Worm (Caenorhabditis elegans) whole organism, young adult: ENCODE measurements around the gene R01B10.3.

Experiments used
- F39B2.1 ChIP-seq: fragments of 200-800 bp; sonication (Bioruptor generic); IDR thresholded peaks from 2 replicates; pipeline ENCODE4 v1.3.6; 2022; ENCODE audit warnings: missing genetic modification reagents, missing genetic modification characterization, missing compliant biosample characterization
- F57C9.4 ChIP-seq: sonication (generic microtip); optimal IDR thresholded peaks from 2 replicates; lab custom pipeline; 2017; ENCODE audit warnings: mild to moderate bottlenecking, missing genetic modification characterization, missing compliant biosample characterization
- K11D2.4 ChIP-seq: fragments of 200-800 bp; sonication (Bioruptor generic); IDR thresholded peaks from 2 replicates; pipeline ENCODE4 v1.3.6; 2022; ENCODE audit warnings: missing genetic modification reagents, missing genetic modification characterization, missing compliant biosample characterization
- K12H6.12 ChIP-seq: fragments of 200-800 bp; sonication (Bioruptor generic); optimal IDR thresholded peaks from 2 replicates; lab custom pipeline; 2018; ENCODE audit warnings: mild to moderate bottlenecking, missing genetic modification characterization, missing compliant biosample characterization
- Y53F4B.3 ChIP-seq: fragments of 200-800 bp; sonication (Bioruptor generic); IDR thresholded peaks from 2 replicates; pipeline ENCODE4 v1.3.6; 2022; ENCODE audit warnings: missing genetic modification reagents, missing genetic modification characterization, missing compliant biosample characterization
- Y79H2A.3 ChIP-seq: fragments of 200-800 bp; sonication (Bioruptor generic); conservative IDR thresholded peaks from 2 replicates; pipeline ENCODE4 v1.3.6; 2022; ENCODE audit warnings: missing genetic modification reagents, missing genetic modification characterization, missing compliant biosample characterization
- Y95B8A.8 ChIP-seq: fragments of 200-800 bp; sonication (Bioruptor generic); IDR thresholded peaks from 2 replicates; pipeline ENCODE4 v1.3.6; 2022; ENCODE audit warnings: missing genetic modification reagents, missing genetic modification characterization, missing compliant biosample characterization
- ZK185.1 ChIP-seq: sonication (generic microtip); optimal IDR thresholded peaks from 2 replicates; lab custom pipeline; 2016; ENCODE audit warnings: mild to moderate bottlenecking, missing genetic modification characterization, missing compliant biosample characterization; ENCODE audit not compliant: poor library complexity, severe bottlenecking
- aptf-3 ChIP-seq: fragments of 200-800 bp; sonication (Bioruptor generic); IDR thresholded peaks from 2 replicates; pipeline ENCODE4 v1.3.6; 2022; ENCODE audit warnings: missing genetic modification characterization, missing compliant biosample characterization
- attf-6 ChIP-seq: fragments of 200-800 bp; sonication (Bioruptor generic); IDR thresholded peaks from 2 replicates; pipeline ENCODE4 v1.3.6; 2022; ENCODE audit warnings: missing genetic modification reagents, missing genetic modification characterization, missing compliant biosample characterization
- ceh-100 ChIP-seq: fragments of 200-800 bp; sonication (Bioruptor generic); IDR thresholded peaks from 2 replicates; pipeline ENCODE4 v1.3.6; 2022; ENCODE audit warnings: missing genetic modification reagents, missing genetic modification characterization, missing compliant biosample characterization
- ceh-79 ChIP-seq: sonication (generic microtip); optimal IDR thresholded peaks from 2 replicates; lab custom pipeline; 2017; ENCODE audit warnings: mild to moderate bottlenecking, missing genetic modification characterization, missing compliant biosample characterization
- efl-1 ChIP-seq: fragments of 150-350 bp; optimal IDR thresholded peaks from 2 replicates; lab custom pipeline; 2014; ENCODE audit warnings: missing biosample characterization, missing genetic modification reagents, missing genetic modification characterization
- ekl-4 ChIP-seq: fragments of 200-800 bp; sonication (Bioruptor generic); IDR thresholded peaks from 2 replicates; pipeline ENCODE4 v1.3.6; 2022; ENCODE audit warnings: missing genetic modification reagents, missing genetic modification characterization, missing compliant biosample characterization
- ets-4 ChIP-seq: fragments of 200-800 bp; sonication (Bioruptor generic); optimal IDR thresholded peaks from 2 replicates; lab custom pipeline; 2018; ENCODE audit warnings: mild to moderate bottlenecking, missing genetic modification characterization, missing compliant biosample characterization
- hlh-12 ChIP-seq: sonication (generic microtip); optimal IDR thresholded peaks from 2 replicates; lab custom pipeline; 2016; ENCODE audit warnings: missing genetic modification characterization, missing compliant biosample characterization
- let-607 ChIP-seq, 2 experiments: fragments of 200-800 bp in 1 of 2; sonication (Bioruptor generic) in 1 of 2; sonication (generic microtip) in 1 of 2; optimal IDR thresholded peaks; 2 replicates each; lab custom pipeline; 2016 to 2018; ENCODE audit warnings: mild to moderate bottlenecking in 2 of 2, missing compliant biosample characterization in 2 of 2, missing genetic modification characterization in 2 of 2, moderate library complexity in 2 of 2, missing genotype in 1 of 2
- lir-1 ChIP-seq: fragments of 200-800 bp; sonication (Bioruptor generic); conservative IDR thresholded peaks from 2 replicates; pipeline ENCODE4 v1.3.6; 2022; ENCODE audit warnings: missing genetic modification reagents, missing genetic modification characterization, missing compliant biosample characterization
- lsl-1 ChIP-seq: fragments of 200-800 bp; sonication (Bioruptor generic); optimal IDR thresholded peaks from 2 replicates; lab custom pipeline; 2018; ENCODE audit warnings: mild to moderate bottlenecking, missing genetic modification characterization, moderate library complexity, missing compliant biosample characterization
- madf-10 ChIP-seq: sonication (generic microtip); optimal IDR thresholded peaks from 2 replicates; lab custom pipeline; 2016; ENCODE audit warnings: mild to moderate bottlenecking, missing genetic modification characterization, missing compliant biosample characterization
- nhr-120 ChIP-seq: fragments of 200-800 bp; sonication (Bioruptor generic); IDR thresholded peaks from 2 replicates; pipeline ENCODE4 v1.3.6; 2022; ENCODE audit warnings: missing genetic modification characterization, missing compliant biosample characterization
- nhr-179 ChIP-seq: sonication (generic microtip); optimal IDR thresholded peaks from 2 replicates; lab custom pipeline; 2016; ENCODE audit warnings: mild to moderate bottlenecking, missing genetic modification characterization, missing compliant biosample characterization
- nhr-80 ChIP-seq: sonication (generic microtip); optimal IDR thresholded peaks from 2 replicates; lab custom pipeline; 2016; ENCODE audit warnings: missing genetic modification characterization, missing compliant biosample characterization
- pbrm-1 ChIP-seq: fragments of 200-800 bp; sonication (Bioruptor generic); IDR thresholded peaks from 2 replicates; pipeline ENCODE4 v1.3.6; 2022; ENCODE audit warnings: missing genetic modification reagents, missing genetic modification characterization, missing compliant biosample characterization
- rpc-1 ChIP-seq, 2 experiments: fragments of 150-350 bp in 1 of 2; sonication (generic microtip) in 1 of 2; optimal IDR thresholded peaks; 2 replicates each; lab custom pipeline; 2014 to 2018; ENCODE audit warnings: missing biosample characterization in 1 of 2, missing genetic modification characterization in 1 of 2, missing genetic modification reagents in 1 of 2, missing genotype in 1 of 2
- snpc-1.1 ChIP-seq: sonication (generic microtip); optimal IDR thresholded peaks from 2 replicates; lab custom pipeline; 2017; ENCODE audit warnings: missing genetic modification characterization, mild to moderate bottlenecking, missing compliant biosample characterization, antibody characterized with exemption, moderate library complexity, missing genotype, missing genetic modification reagents; ENCODE audit not compliant: insufficient read depth
- unc-130 ChIP-seq: sonication (generic microtip); optimal IDR thresholded peaks from 2 replicates; lab custom pipeline; 2016; ENCODE audit warnings: missing genetic modification reagents, missing genetic modification characterization, missing compliant biosample characterization
- ztf-18 ChIP-seq: sonication (generic microtip); optimal IDR thresholded peaks from 2 replicates; lab custom pipeline; 2016; ENCODE audit warnings: missing genotype, mild to moderate bottlenecking, missing genetic modification characterization, missing compliant biosample characterization
- ztf-25 ChIP-seq: fragments of 200-800 bp; sonication (Bioruptor generic); IDR thresholded peaks from 2 replicates; pipeline ENCODE4 v1.3.6; 2022; ENCODE audit warnings: missing genetic modification reagents, missing genetic modification characterization, missing compliant biosample characterization
- ztf-28 ChIP-seq: fragments of 200-800 bp; sonication (Bioruptor generic); IDR thresholded peaks from 2 replicates; pipeline ENCODE4 v1.3.6; 2022; ENCODE audit warnings: missing genetic modification reagents, missing genetic modification characterization, missing compliant biosample characterization

R01B10.3 gene

ce11 chrV:6053188-6053687, 8.3 kb upstream of the R01B10.3 start, which contains the start of gene seip-1 (continued):
- TF ChIP-seq rpc-1 (optimal IDR thresholded peaks at IDR 0.05; lab: Kevin White, UChicago): no peak
- no peak for TF ChIP-seq rpc-1 (tag; optimal IDR thresholded peaks at IDR 0.05; lab: Kevin White, UChicago)
- peak; percentile 36 for TF ChIP-seq K12H6.12 (tag; lab: Kevin White, UChicago)
- TF ChIP-seq lir-1 (GFP tag; lab: Robert Waterston, UW): 0 out of 2 replicates have a peak, but pooled peaks have one; percentile 16
- peak; percentile 24 for TF ChIP-seq madf-10
- no peak for TF ChIP-seq nhr-179
- TF ChIP-seq pbrm-1 (GFP tag; lab: Robert Waterston, UW): peak; percentile 55; the same call in 1 of the 2 replicates
- 0 out of 2 replicates have a peak, but pooled peaks have one; percentile 33 for TF ChIP-seq ekl-4 (GFP tag; lab: Robert Waterston, UW)
- TF ChIP-seq attf-6: no peak
- TF ChIP-seq K11D2.4 (GFP tag; lab: Robert Waterston, UW): peak; percentile 61; the same call in 1 of the 2 replicates
- peak; percentile 37 for TF ChIP-seq lsl-1 (GFP tag; lab: Kevin White, UChicago)
- peak; percentile 94 for TF ChIP-seq nhr-80
- TF ChIP-seq aptf-3: no peak
- TF ChIP-seq Y53F4B.3: no peak
- TF ChIP-seq efl-1: peak; percentile 48
- peak; percentile 36 for TF ChIP-seq ztf-18
- TF ChIP-seq ZK185.1 (tag; lab: Kevin White, UChicago): peak; percentile 38
- no peak for TF ChIP-seq snpc-1.1 (tag; lab: Kevin White, UChicago)
- TF ChIP-seq, all 124 proteins: peak for 23

ce11 chrV:6051159-6051558, 6.2 kb upstream of the R01B10.3 start, which contains the start of gene jamp-1:
Gene jamp-1, minus strand, starts transcription at chrV:6051259.
- TF ChIP-seq Y79H2A.3 (no peak), nhr-120 (GFP tag; lab: Robert Waterston, UW) (no peak), ztf-28 (GFP tag; lab: Robert Waterston, UW) (no peak), ets-4 (no peak), ceh-100 (GFP tag; lab: Robert Waterston, UW) (no peak), F39B2.1 (no peak), F57C9.4 (no peak), unc-130 (GFP tag; lab: Kevin White, UChicago) (no peak)
- TF ChIP-seq, all 124 proteins: peak for 0

ce11 chrV:6047818-6048217, 2.9 kb upstream of the R01B10.3 start, which contains the start of gene pgap-3:
Gene pgap-3, minus strand, starts transcription at chrV:6047918.
- TF ChIP-seq Y95B8A.8 (GFP tag; lab: Robert Waterston, UW) (no peak), ceh-79 (tag; lab: Kevin White, UChicago) (no peak), ztf-18 (no peak), ztf-25 (GFP tag; lab: Robert Waterston, UW) (no peak), hlh-12 (tag; lab: Kevin White, UChicago) (no peak)
- TF ChIP-seq, all 124 proteins: peak for 0

- TF ChIP-seq let-607 (tag; optimal IDR thresholded peaks at IDR 0.05; lab: Kevin White, UChicago) (no peak), nhr-80 (peak; percentile 36)
Measured at ce11 chrV:6044448-6044847, 481 bp downstream of the R01B10.3 start.
